Fruit fly (Drosophila melanogaster): ENCODE data around the gene CG31886.

CG31886 gene

dm6 chr2L:8943110-8943509 lies 15.7 kb downstream of the CG31886 start, which contains the start of gene CG9515:
CG9515 (minus strand) TSS chr2L:8943257.
- no peak for TF ChIP-seq CG34406 (GFP tag; optimal IDR thresholded peaks at IDR 0.05)
- TF ChIP-seq svp (GFP tag), result peak; percentile 33
- TF ChIP-seq Eip78C (GFP tag), result peak; percentile 19
- peak; percentile 41 for TF ChIP-seq Sox14 (GFP tag; optimal IDR thresholded peaks at IDR 0.05)
- peak; percentile 76 for TF ChIP-seq fkh (GFP tag; optimal IDR thresholded peaks at IDR 0.05)
- TF ChIP-seq vri (GFP tag; optimal IDR thresholded peaks at IDR 0.05), result peak; percentile 39
- no peak for TF ChIP-seq Blimp-1 (GFP tag; optimal IDR thresholded peaks at IDR 0.05)
- peak; percentile 4 for TF ChIP-seq topi (GFP tag; optimal IDR thresholded peaks at IDR 0.05)
- peak; percentile 23 for TF ChIP-seq esn (GFP tag; optimal IDR thresholded peaks at IDR 0.05)

- TF ChIP-seq Eip78C (GFP tag) (peak; percentile 83), Eip93F (GFP tag; optimal IDR thresholded peaks at IDR 0.05) (no peak), Eip75B (GFP tag; optimal IDR thresholded peaks at IDR 0.05) (peak; percentile 36), Hr4 (GFP tag; optimal IDR thresholded peaks at IDR 0.05) (peak; percentile 28), vri (GFP tag; optimal IDR thresholded peaks at IDR 0.05) (peak; percentile 51), CG8632 (GFP tag; optimal IDR thresholded peaks at IDR 0.05) (peak; percentile 18), fkh (GFP tag; optimal IDR thresholded peaks at IDR 0.05) (peak; percentile 20), eg (GFP tag; IDR thresholded peaks at IDR 0.05) (peak; percentile 8; the same call in 1 of the 3 replicates), CG8319 (GFP tag; optimal IDR thresholded peaks at IDR 0.05) (no peak), Hr39 (GFP tag; optimal IDR thresholded peaks at IDR 0.05) (no peak), acj6 (GFP tag; optimal IDR thresholded peaks at IDR 0.05) (no peak), net (GFP tag; optimal IDR thresholded peaks at IDR 0.05) (peak; percentile 8), Sox14 (GFP tag; optimal IDR thresholded peaks at IDR 0.05) (no peak), CG16779 (tag; optimal IDR thresholded peaks at IDR 0.05) (peak; percentile 12), Smox (GFP tag; optimal IDR thresholded peaks at IDR 0.05) (no peak), svp (GFP tag) (peak; percentile 87), Hr38 (GFP tag; optimal IDR thresholded peaks at IDR 0.05) (no peak), Met (GFP tag; optimal IDR thresholded peaks at IDR 0.05) (peak; percentile 18), pdm3 (GFP tag; optimal IDR thresholded peaks at IDR 0.05) (peak; percentile 3), CG32006 (GFP tag; optimal IDR thresholded peaks at IDR 0.05) (no peak), topi (GFP tag; optimal IDR thresholded peaks at IDR 0.05) (peak; percentile 12), CG6854 (GFP tag; optimal IDR thresholded peaks at IDR 0.05) (no peak)
Measured at dm6 chr2L:8941736-8942337, 17.0 kb downstream of the CG31886 start, which contains the start of gene Argl. Argl (minus strand) TSS chr2L:8942105.

- no peak for TF ChIP-seq CG8119 (GFP tag; IDR thresholded peaks at IDR 0.05)
- peak; percentile 72 for TF ChIP-seq svp (GFP tag)
- TF ChIP-seq vri (GFP tag; optimal IDR thresholded peaks at IDR 0.05), result peak; percentile 46
- TF ChIP-seq acj6 (GFP tag; optimal IDR thresholded peaks at IDR 0.05), result no peak
- no peak for TF ChIP-seq CG8632 (GFP tag; optimal IDR thresholded peaks at IDR 0.05)
- TF ChIP-seq Met (GFP tag; optimal IDR thresholded peaks at IDR 0.05), result no peak
Measured at dm6 chr2L:8940680-8941079, 18.2 kb downstream of the CG31886 start.

dm6 chr2L:8937837-8938413 lies 20.9 kb downstream of the CG31886 start:
- TF ChIP-seq svp (GFP tag) (peak; percentile 51), Eip78C (GFP tag) (peak; percentile 26), fkh (GFP tag; optimal IDR thresholded peaks at IDR 0.05) (peak; percentile 47), CG1621 (tag; optimal IDR thresholded peaks at IDR 0.05) (no peak), CG34406 (GFP tag; optimal IDR thresholded peaks at IDR 0.05) (no peak), CG6792 (GFP tag; optimal IDR thresholded peaks at IDR 0.05) (no peak)

dm6 chr2L:8937003-8937402 lies 21.8 kb downstream of the CG31886 start, which contains the start of gene Tsp29Fb:
Tsp29Fb (plus strand) TSS chr2L:8937390.
- TF ChIP-seq pdm3 (GFP tag; optimal IDR thresholded peaks at IDR 0.05), result peak; percentile 65
- TF ChIP-seq eg (GFP tag; IDR thresholded peaks at IDR 0.05), result peak; percentile 58; the same call in 2 of the 3 replicates
- TF ChIP-seq CG1621 (tag; optimal IDR thresholded peaks at IDR 0.05), result no peak
- peak; percentile 91 for TF ChIP-seq svp (GFP tag)
- peak; percentile 26; the same call in 1 of the 2 replicates for TF ChIP-seq CG11294 (GFP tag; IDR thresholded peaks at IDR 0.05)
- TF ChIP-seq Smox (GFP tag; optimal IDR thresholded peaks at IDR 0.05), result peak; percentile 62
- peak; percentile 57 for TF ChIP-seq CG34406 (GFP tag; optimal IDR thresholded peaks at IDR 0.05)
- TF ChIP-seq CG6163 (GFP tag; IDR thresholded peaks at IDR 0.05), result 0 out of 3 replicates have a peak, but pooled peaks have one; percentile 30
- TF ChIP-seq CG7368 (GFP tag; optimal IDR thresholded peaks at IDR 0.05), result peak; percentile 39
- TF ChIP-seq salr (GFP tag; optimal IDR thresholded peaks at IDR 0.05), result peak in 1 of 2 experiments; percentile 40
- no peak for TF ChIP-seq spab (GFP tag; optimal IDR thresholded peaks at IDR 0.05)
- TF ChIP-seq cyc (GFP tag; optimal IDR thresholded peaks at IDR 0.05), result peak; percentile 50
- TF ChIP-seq Lpt (GFP tag; optimal IDR thresholded peaks at IDR 0.05), result no peak
- TF ChIP-seq CG6276 (GFP tag; optimal IDR thresholded peaks at IDR 0.05), result no peak
- no peak for TF ChIP-seq CG4318 (GFP tag; optimal IDR thresholded peaks at IDR 0.05)
- TF ChIP-seq CG11762 (GFP tag; optimal IDR thresholded peaks at IDR 0.05; ENCODE audit: insufficient read depth), result peak; percentile 23
- no peak for TF ChIP-seq fd85E (GFP tag; optimal IDR thresholded peaks at IDR 0.05)
- no peak for TF ChIP-seq CG6808 (GFP tag; optimal IDR thresholded peaks at IDR 0.05)
- peak; percentile 61 for TF ChIP-seq CG8632 (GFP tag; optimal IDR thresholded peaks at IDR 0.05)
- TF ChIP-seq CG6854 (GFP tag; optimal IDR thresholded peaks at IDR 0.05), result no peak
- no peak for TF ChIP-seq dac (GFP tag; optimal IDR thresholded peaks at IDR 0.05)

Measured in whole organism, prepupa.